Fruit fly (Drosophila melanogaster): ENCODE data around the gene CG11151.
A peak's percentile ranks its signal among the peaks of the same experiment; 100 is the strongest.

The CG11151 gene

DNA sequence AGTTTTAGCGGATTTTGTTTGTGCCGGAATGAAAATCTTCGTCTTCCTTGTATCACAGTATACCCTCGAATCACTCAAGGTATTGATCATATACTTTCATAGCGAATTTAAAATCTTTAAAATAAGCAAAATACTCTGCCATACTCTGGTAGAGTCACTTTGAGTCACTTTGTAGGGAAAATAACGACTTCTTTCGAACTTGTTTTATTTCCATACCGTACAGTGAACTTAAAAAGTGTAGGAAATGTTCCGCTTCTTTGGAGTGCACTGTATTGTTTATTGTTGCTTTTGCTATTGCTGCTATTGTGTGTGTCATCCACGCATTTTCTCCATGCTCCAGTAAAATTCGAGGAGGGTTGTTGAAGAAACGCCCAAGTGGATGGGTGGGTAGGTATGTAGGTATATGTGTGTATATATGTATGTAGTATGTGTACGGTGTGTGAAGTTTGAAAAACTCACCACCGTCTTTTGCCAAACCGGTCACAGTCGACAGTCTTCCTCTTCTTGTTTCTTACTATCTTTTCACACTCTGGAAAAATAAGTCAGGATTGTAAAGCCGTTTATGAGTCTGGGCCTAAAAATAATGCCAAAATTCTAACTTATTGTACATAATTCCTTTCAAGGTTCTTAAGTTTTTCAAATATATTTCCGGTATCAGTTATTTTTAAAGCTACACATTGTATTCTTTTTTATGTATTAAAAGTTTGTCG, 49.6 kb downstream of the CG11151 start (continued):
- TF ChIP-seq CG9932 (GFP tag; IDR thresholded peaks at IDR 0.05) (peak; percentile 36; the same call in 1 of the 2 replicates), ken (GFP tag; IDR thresholded peaks at IDR 0.05) (no peak), sd (tag; optimal IDR thresholded peaks at IDR 0.05) (peak; percentile 23), Ada2b (GFP tag; IDR thresholded peaks at IDR 0.05) (peak; percentile 23; the same call in 1 of the 2 replicates), CG2116 (GFP tag; optimal IDR thresholded peaks at IDR 0.05) (no peak), Dip3 (GFP tag; optimal IDR thresholded peaks at IDR 0.05) (no peak), CG11093 (GFP tag; IDR thresholded peaks at IDR 0.05) (no peak), Hr78 (GFP tag; optimal IDR thresholded peaks at IDR 0.05) (no peak), E2f2 (GFP tag; IDR thresholded peaks at IDR 0.05) (0 out of 2 replicates have a peak, but pooled peaks have one; percentile 9), CG15269 (tag; optimal IDR thresholded peaks at IDR 0.05) (peak; percentile 26), lmd (GFP tag; IDR thresholded peaks at IDR 0.05) (peak; percentile 44; the same call in 1 of the 2 replicates), CG10543 (GFP tag; optimal IDR thresholded peaks at IDR 0.05) (peak; percentile 52), CG12391 (tag; optimal IDR thresholded peaks at IDR 0.05) (peak; percentile 39), Ptx1 (GFP tag; IDR thresholded peaks at IDR 0.05) (0 out of 2 replicates have a peak, but pooled peaks have one; percentile 27), CG13287 (GFP tag; IDR thresholded peaks at IDR 0.05; ENCODE audit: partially characterized antibody) (no peak), dm (GFP tag; optimal IDR thresholded peaks at IDR 0.05) (no peak), z (GFP tag; IDR thresholded peaks at IDR 0.05) (no peak), CG16863 (GFP tag; optimal IDR thresholded peaks at IDR 0.05) (peak; percentile 17), CG31441 (GFP tag; IDR thresholded peaks at IDR 0.05) (peak; percentile 38; the same call in 1 of the 2 replicates), pum (GFP tag; optimal IDR thresholded peaks at IDR 0.05) (peak; percentile 24), CG6683 (GFP tag; optimal IDR thresholded peaks at IDR 0.05) (peak; percentile 14), CG1529 (GFP tag; optimal IDR thresholded peaks at IDR 0.05) (no peak), pan (optimal IDR thresholded peaks at IDR 0.05) (no peak), pan (GFP tag; optimal IDR thresholded peaks at IDR 0.05 in 1 of 2, IDR thresholded peaks at IDR 0.05 in 1 of 2) (peak in 1 of 2 experiments; percentile 53), CG31388 (GFP tag; optimal IDR thresholded peaks at IDR 0.05) (no peak), h (optimal IDR thresholded peaks at IDR 0.05) (no peak), CG1602 (GFP tag; optimal IDR thresholded peaks at IDR 0.05) (no peak), slbo (GFP tag; IDR thresholded peaks at IDR 0.05) (peak; percentile 37), CG4328 (GFP tag; optimal IDR thresholded peaks at IDR 0.05) (no peak), CG8388 (GFP tag; optimal IDR thresholded peaks at IDR 0.05) (peak; percentile 38), Med (GFP tag) (peak; percentile 81), lilli (GFP tag; optimal IDR thresholded peaks at IDR 0.05) (peak; percentile 43), CG17802 (tag; optimal IDR thresholded peaks at IDR 0.05) (no peak), tio (GFP tag; optimal IDR thresholded peaks at IDR 0.05) (no peak), CG4424 (GFP tag; optimal IDR thresholded peaks at IDR 0.05) (peak; percentile 38), stc (GFP tag; IDR thresholded peaks at IDR 0.05) (no peak), CG12219 (GFP tag; optimal IDR thresholded peaks at IDR 0.05) (peak; percentile 38), sens-2 (GFP tag; IDR thresholded peaks at IDR 0.05) (no peak), CG15514 (GFP tag; optimal IDR thresholded peaks at IDR 0.05) (peak; percentile 33), CG4820 (GFP tag; optimal IDR thresholded peaks at IDR 0.05) (no peak), lov (optimal IDR thresholded peaks at IDR 0.05) (no peak), lov (GFP tag; IDR thresholded peaks at IDR 0.05) (no peak), tgo (GFP tag; IDR thresholded peaks at IDR 0.05) (0 out of 3 replicates have a peak, but pooled peaks have one; percentile 19), B-H1 (GFP tag; IDR thresholded peaks at IDR 0.05) (no peak), Sox102F (GFP tag; optimal IDR thresholded peaks at IDR 0.05) (peak; percentile 52), TFAM (GFP tag; optimal IDR thresholded peaks at IDR 0.05) (no peak), CG2678 (tag; optimal IDR thresholded peaks at IDR 0.05) (peak; percentile 64), abd-A (tag; optimal IDR thresholded peaks at IDR 0.05) (peak; percentile 74), tna (GFP tag; IDR thresholded peaks at IDR 0.05; ENCODE audit: partially characterized antibody) (no peak), scrt (GFP tag; optimal IDR thresholded peaks at IDR 0.05) (peak; percentile 43)
